Worm (Caenorhabditis elegans) whole organism, L1 larva: ENCODE data around the gene T21C9.9.

Source experiments
- C04F5.9 ChIP-seq: sonication (generic microtip); optimal IDR thresholded peaks from 2 replicates; lab custom pipeline; 2016; ENCODE audit warnings: missing genetic modification characterization, missing compliant biosample characterization
- Y116A8C.19 ChIP-seq: sonication (generic microtip); optimal IDR thresholded peaks from 2 replicates; lab custom pipeline; 2016; ENCODE audit warnings: missing compliant biosample characterization, missing genetic modification characterization, borderline replicate concordance
- alr-1 ChIP-seq: fragments of 200-800 bp; sonication (Bioruptor generic); optimal IDR thresholded peaks from 2 replicates; lab custom pipeline; 2018; ENCODE audit warnings: borderline replicate concordance, mild to moderate bottlenecking, missing genetic modification characterization, missing compliant biosample characterization
- aly-2 ChIP-seq: fragments of 150-350 bp; optimal IDR thresholded peaks from 2 replicates; lab custom pipeline; 2014; ENCODE audit warnings: missing biosample characterization, missing genetic modification characterization
- ama-1 ChIP-seq: fragments of 150-350 bp; optimal IDR thresholded peaks from 2 replicates; lab custom pipeline; 2014
- blmp-1 ChIP-seq: fragments of 150-350 bp; optimal IDR thresholded peaks from 2 replicates; lab custom pipeline; 2014; ENCODE audit warnings: missing biosample characterization, missing genetic modification characterization
- ceh-8 ChIP-seq: fragments of 200-800 bp; sonication (Bioruptor generic); optimal IDR thresholded peaks from 2 replicates; lab custom pipeline; 2018; ENCODE audit warnings: mild to moderate bottlenecking, missing genetic modification characterization, moderate library complexity, missing compliant biosample characterization
- ceh-82 ChIP-seq, 3 experiments: fragments of 150-350 bp in 1 of 3; sonication (generic microtip) in 2 of 3; optimal IDR thresholded peaks; 2 replicates each; lab custom pipeline; 2014 to 2017; ENCODE audit warnings: missing biosample characterization in 3 of 3, missing genetic modification characterization in 3 of 3
- ces-1 ChIP-seq: fragments of 150-350 bp; optimal IDR thresholded peaks from 2 replicates; lab custom pipeline; 2014; ENCODE audit warnings: missing biosample characterization, missing genetic modification reagents, missing genetic modification characterization
- dpl-1 ChIP-seq, 3 experiments: fragments of 150-350 bp in 2 of 3; sonication (generic microtip) in 1 of 3; optimal IDR thresholded peaks; 2 replicates each; lab custom pipeline; 2014 to 2017; ENCODE audit warnings: missing biosample characterization in 3 of 3, missing genetic modification characterization in 3 of 3, missing genetic modification reagents in 3 of 3
- efl-1 ChIP-seq, 4 experiments: fragments of 150-350 bp; optimal IDR thresholded peaks in 3 of 4; peaks in 1 of 4; 1 replicate in 1 of 4; 2 replicates in 3 of 4; lab custom pipeline; 2014; ENCODE audit warnings: missing biosample characterization in 2 of 4, missing genetic modification characterization in 2 of 4, missing genetic modification reagents in 2 of 4
- egl-13 ChIP-seq: sonication (generic microtip); optimal IDR thresholded peaks from 2 replicates; lab custom pipeline; 2016; ENCODE audit warnings: missing genotype, missing genetic modification reagents, missing genetic modification characterization, missing compliant biosample characterization
- elt-3 ChIP-seq, 6 experiments: fragments of 150-350 bp in 1 of 6; sonication (generic microtip); optimal IDR thresholded peaks; 2 replicates each; lab custom pipeline; 2017 to 2018; ENCODE audit warnings: missing biosample characterization in 6 of 6, missing genetic modification characterization in 6 of 6, inconsistent platforms in 1 of 6
- fkh-8 ChIP-seq: sonication (generic microtip); optimal IDR thresholded peaks from 2 replicates; lab custom pipeline; 2016; ENCODE audit warnings: mild to moderate bottlenecking, missing genetic modification characterization, missing compliant biosample characterization
- grh-1 ChIP-seq: fragments of 200-800 bp; sonication (Bioruptor generic); IDR thresholded peaks from 2 replicates; pipeline ENCODE4 v1.3.6; 2022; ENCODE audit warnings: missing genetic modification reagents, missing genetic modification characterization, missing compliant biosample characterization
- irx-1 ChIP-seq: sonication (generic microtip); optimal IDR thresholded peaks from 2 replicates; lab custom pipeline; 2016; ENCODE audit warnings: missing genetic modification characterization, missing compliant biosample characterization
- lin-13 ChIP-seq: fragments of 150-350 bp; optimal IDR thresholded peaks from 2 replicates; lab custom pipeline; 2014; ENCODE audit warnings: missing biosample characterization, missing genetic modification reagents, missing genetic modification characterization
- lin-35 ChIP-seq, 2 experiments: fragments of 150-350 bp; optimal IDR thresholded peaks; 2 replicates each; lab custom pipeline; 2014; ENCODE audit warnings: missing biosample characterization in 2 of 2, missing genetic modification characterization in 2 of 2, missing genetic modification reagents in 2 of 2
- lin-39 ChIP-seq: fragments of 150-350 bp; optimal IDR thresholded peaks from 2 replicates; lab custom pipeline; 2014; ENCODE audit warnings: missing biosample characterization, missing genetic modification reagents, missing genetic modification characterization
- lsy-2 ChIP-seq, 2 experiments: fragments of 150-350 bp; optimal IDR thresholded peaks; 2 replicates each; lab custom pipeline; 2014; ENCODE audit warnings: missing biosample characterization in 2 of 2, missing genetic modification characterization in 2 of 2
- nhr-237 ChIP-seq: fragments of 150-350 bp; optimal IDR thresholded peaks from 2 replicates; lab custom pipeline; 2014; ENCODE audit warnings: missing biosample characterization, missing genetic modification characterization
- nhr-71 ChIP-seq: sonication (generic microtip); optimal IDR thresholded peaks from 2 replicates; lab custom pipeline; 2016; ENCODE audit warnings: mild to moderate bottlenecking, missing genetic modification characterization, moderate library complexity, missing compliant biosample characterization
- nhr-76 ChIP-seq: sonication (generic microtip); optimal IDR thresholded peaks from 2 replicates; lab custom pipeline; 2017; ENCODE audit warnings: missing biosample characterization, missing genetic modification characterization
- nhr-85 ChIP-seq: sonication (generic microtip); peaks from one replicate; lab custom pipeline; 2016; ENCODE audit warnings: missing genetic modification characterization, inconsistent platforms, missing compliant biosample characterization
- pag-3 ChIP-seq: sonication (generic microtip); optimal IDR thresholded peaks from 2 replicates; lab custom pipeline; 2017; ENCODE audit warnings: missing genetic modification characterization, mild to moderate bottlenecking, missing compliant biosample characterization, antibody characterized with exemption, borderline replicate concordance; ENCODE audit not compliant: insufficient read depth
- sox-4 ChIP-seq: sonication (generic microtip); optimal IDR thresholded peaks from 2 replicates; lab custom pipeline; 2016; ENCODE audit warnings: missing genetic modification characterization, missing compliant biosample characterization
- swsn-7 ChIP-seq: sonication (generic microtip); optimal IDR thresholded peaks from 2 replicates; lab custom pipeline; 2016; ENCODE audit warnings: missing genetic modification characterization, missing compliant biosample characterization
- tlp-1 ChIP-seq: fragments of 150-350 bp; optimal IDR thresholded peaks from 2 replicates; lab custom pipeline; 2014; ENCODE audit warnings: missing biosample characterization, missing genetic modification characterization
- unc-62 ChIP-seq: fragments of 150-350 bp; optimal IDR thresholded peaks from 2 replicates; lab custom pipeline; 2014; ENCODE audit warnings: missing biosample characterization, missing genetic modification reagents, missing genetic modification characterization
- unc-98 ChIP-seq: fragments of 200-800 bp; sonication (Bioruptor generic); IDR thresholded peaks from 2 replicates; pipeline ENCODE4 v1.3.6; 2022; ENCODE audit warnings: missing genetic modification characterization, missing compliant biosample characterization
- xbp-1 ChIP-seq: sonication (generic microtip); optimal IDR thresholded peaks from 2 replicates; lab custom pipeline; 2016; ENCODE audit warnings: missing genetic modification characterization, missing compliant biosample characterization

T21C9.9 gene

ce11 chrV:10602051-10602937, 9.9 kb upstream of the T21C9.9 start, which contains the start of gene H27A22.1:
Gene H27A22.1, plus strand, starts transcription at chrV:10602555.
- TF ChIP-seq lsy-2 (tag; optimal IDR thresholded peaks at IDR 0.05; lab: Kevin White, UChicago) (no peak), blmp-1 (tag; lab: Kevin White, UChicago) (peak; percentile 98), nhr-85 (tag; lab: Kevin White, UChicago) (peak; percentile 62)
- TF ChIP-seq, all 84 proteins: peak for 2

ce11 chrV:10598670-10599154, 6.3 kb upstream of the T21C9.9 start, which contains the start of gene scpl-4:
Gene scpl-4, plus strand, starts transcription at chrV:10599104.
- peak in 1 of 3 experiments; percentile 30 for TF ChIP-seq dpl-1 (GFP tag; optimal IDR thresholded peaks at IDR 0.05; lab: Kevin White, UChicago)
- TF ChIP-seq efl-1 (optimal IDR thresholded peaks at IDR 0.05; lab: Kevin White, UChicago), result peak in 1 of 2 experiments; percentile 1
- TF ChIP-seq efl-1 (GFP tag; optimal IDR thresholded peaks at IDR 0.05 in 1 of 2; lab: Kevin White, UChicago), result no peak
- TF ChIP-seq ceh-8, result no peak
- TF ChIP-seq blmp-1 (tag; lab: Kevin White, UChicago), result peak; percentile 12
- no peak for TF ChIP-seq Y116A8C.19 (tag; lab: Kevin White, UChicago)
- no peak for TF ChIP-seq C04F5.9 (tag; lab: Kevin White, UChicago)
- TF ChIP-seq elt-3 (tag; optimal IDR thresholded peaks at IDR 0.05; lab: Kevin White, UChicago), result no peak
- TF ChIP-seq ceh-82 (tag; optimal IDR thresholded peaks at IDR 0.05; lab: Kevin White, UChicago), result no peak
- TF ChIP-seq lin-35 (GFP tag; optimal IDR thresholded peaks at IDR 0.05; lab: Kevin White, UChicago), result peak in 1 of 2 experiments; percentile 26
- no peak for TF ChIP-seq nhr-71 (tag; lab: Kevin White, UChicago)
- no peak for TF ChIP-seq egl-13 (tag; lab: Kevin White, UChicago)

ce11 chrV:10597234-10597633, 4.9 kb upstream of the T21C9.9 start, which contains the start of gene T21C9.13:
Gene T21C9.13, plus strand, starts transcription at chrV:10597266.
- TF ChIP-seq tlp-1 (tag; lab: Kevin White, UChicago), result no peak
- no peak for TF ChIP-seq pag-3 (tag; lab: Kevin White, UChicago)
- no peak for TF ChIP-seq fkh-8 (tag; lab: Kevin White, UChicago)
- TF ChIP-seq dpl-1 (GFP tag; optimal IDR thresholded peaks at IDR 0.05; lab: Kevin White, UChicago), result no peak
- TF ChIP-seq lin-13 (GFP tag; lab: Kevin White, UChicago), result no peak
- TF ChIP-seq ces-1, result no peak
- no peak for TF ChIP-seq xbp-1 (tag; lab: Kevin White, UChicago)
- TF ChIP-seq unc-98, result no peak
- no peak for TF ChIP-seq swsn-7 (tag; lab: Kevin White, UChicago)
- no peak for TF ChIP-seq ama-1 (lab: Kevin White, UChicago)
- no peak for TF ChIP-seq unc-62 (GFP tag; lab: Kevin White, UChicago)
- TF ChIP-seq nhr-237 (tag; lab: Kevin White, UChicago), result no peak
- TF ChIP-seq sox-4 (tag; lab: Kevin White, UChicago), result no peak
- TF ChIP-seq nhr-76, result no peak
- TF ChIP-seq aly-2 (tag; lab: Kevin White, UChicago), result no peak
- no peak for TF ChIP-seq blmp-1 (tag; lab: Kevin White, UChicago)
- TF ChIP-seq lin-39 (tag; lab: Kevin White, UChicago), result no peak
- no peak for TF ChIP-seq alr-1 (tag; lab: Kevin White, UChicago)
- no peak for TF ChIP-seq irx-1 (tag; lab: Kevin White, UChicago)
- TF ChIP-seq, all 84 proteins: peak for 0

- no peak for TF ChIP-seq grh-1
These were observed 2.4 kb upstream of the T21C9.9 start, which contains the start of gene T21C9.11 for ce11 chrV:10594810-10595209. Gene T21C9.11, minus strand, starts transcription at chrV:10594910.
